Worm (Caenorhabditis elegans): ENCODE data around the gene dpy-21.
A peak's percentile ranks its signal among the peaks of the same experiment; 100 is the strongest.

The dpy-21 gene

DNA sequence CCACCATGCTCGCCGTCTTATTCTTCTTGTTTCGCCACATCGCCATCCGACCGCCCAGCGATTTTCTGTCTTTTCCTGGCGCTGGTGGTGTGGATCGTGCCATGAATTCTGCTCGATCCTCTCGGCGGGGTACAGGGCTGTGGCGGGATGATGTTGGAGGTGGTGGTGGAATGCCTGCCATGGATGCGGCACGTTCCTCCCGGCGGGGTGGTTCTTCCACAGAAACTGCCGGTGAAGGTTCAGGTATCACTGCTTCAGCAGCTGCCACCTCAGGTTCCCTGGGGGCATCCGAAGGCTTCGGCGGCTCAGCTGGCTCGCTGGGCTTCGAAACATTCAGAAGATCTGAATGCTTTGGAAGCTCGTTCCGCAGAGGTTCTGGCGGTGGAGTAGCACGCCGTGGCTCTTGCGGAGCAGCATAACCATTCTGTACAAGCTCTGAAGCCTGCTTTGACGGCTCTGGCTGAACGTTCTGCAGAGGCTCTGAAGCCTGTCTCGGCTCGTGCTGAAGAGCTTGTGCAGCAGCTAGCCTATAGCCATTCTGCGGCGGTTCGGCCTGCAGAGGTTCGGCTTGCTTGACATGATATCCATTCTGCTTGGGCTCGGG is 4.0 kb downstream of the dpy-21 start:
- TF ChIP-seq egrh-3 (GFP tag; IDR thresholded peaks at IDR 0.05) (peak; percentile 69; the same call in 1 of the 2 replicates), efl-1 (GFP tag; optimal IDR thresholded peaks at IDR 0.05) (no peak), lin-26 (GFP tag; IDR thresholded peaks at IDR 0.05) (no peak), B0035.1 (tag; optimal IDR thresholded peaks at IDR 0.05) (no peak), zfh-2 (GFP tag; conservative IDR thresholded peaks at IDR 0.05) (0 out of 2 replicates have a peak, but pooled peaks have one; percentile 6)

DNA sequence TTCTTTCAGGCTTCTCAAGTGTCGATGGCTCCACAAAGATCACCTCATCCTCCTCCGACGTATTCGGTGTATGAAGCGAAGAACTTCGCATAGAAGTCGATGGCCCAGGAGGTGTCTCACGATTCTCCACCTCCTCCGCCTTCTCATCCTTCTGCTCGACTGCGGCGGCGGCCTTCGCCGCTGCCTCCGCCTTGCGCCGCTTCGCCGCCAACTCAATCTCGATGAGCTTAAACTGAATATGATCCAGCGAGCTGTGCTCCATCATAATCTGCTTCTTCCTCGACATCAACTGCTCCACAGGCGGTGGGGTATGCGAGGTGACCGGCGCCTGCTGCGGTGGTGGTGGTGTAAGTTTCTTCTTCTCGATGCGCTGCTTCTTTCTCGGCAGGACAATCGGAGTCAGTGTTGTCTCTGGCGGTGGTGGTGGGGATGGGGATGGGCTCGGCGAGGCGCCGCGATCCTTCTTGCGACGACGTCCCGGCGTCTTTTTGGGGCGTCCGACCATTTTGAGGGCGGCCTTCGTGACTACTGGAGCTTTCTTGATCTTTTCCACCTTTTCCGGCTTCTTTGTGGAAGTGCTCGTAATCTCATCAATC is 5.0 kb downstream of the dpy-21 start:
- TF ChIP-seq F23B12.7 (tag; optimal IDR thresholded peaks at IDR 0.05; ENCODE audit: insufficient read depth) (no peak), mxl-1 (tag; optimal IDR thresholded peaks at IDR 0.05) (no peak), madf-3 (GFP tag; IDR thresholded peaks at IDR 0.05) (0 out of 2 replicates have a peak, but pooled peaks have one; percentile 9), B0035.1 (tag; optimal IDR thresholded peaks at IDR 0.05) (no peak), F37B4.10 (GFP tag; IDR thresholded peaks at IDR 0.05) (0 out of 2 replicates have a peak, but pooled peaks have one; percentile 23), zfh-2 (GFP tag; conservative IDR thresholded peaks at IDR 0.05) (peak; percentile 85), madf-10 (tag; optimal IDR thresholded peaks at IDR 0.05) (no peak), nhr-90 (tag; optimal IDR thresholded peaks at IDR 0.05) (no peak), F10E7.11 (tag; optimal IDR thresholded peaks at IDR 0.05) (no peak), nhr-179 (tag; optimal IDR thresholded peaks at IDR 0.05) (no peak), egrh-3 (GFP tag; IDR thresholded peaks at IDR 0.05) (peak; percentile 74), let-526 (GFP tag; IDR thresholded peaks at IDR 0.05) (no peak), hlh-26 (GFP tag; conservative IDR thresholded peaks at IDR 0.05) (no peak), nhr-27 (tag; optimal IDR thresholded peaks at IDR 0.05) (no peak), hmg-1.2 (GFP tag; IDR thresholded peaks at IDR 0.05) (no peak), nfyb-1 (GFP tag; IDR thresholded peaks at IDR 0.05) (no peak), D2030.7 (GFP tag; IDR thresholded peaks at IDR 0.05) (no peak), aptf-3 (GFP tag; IDR thresholded peaks at IDR 0.05) (no peak), sdz-38 (tag; optimal IDR thresholded peaks at IDR 0.05) (no peak), bed-1 (GFP tag; IDR thresholded peaks at IDR 0.05) (0 out of 2 replicates have a peak, but pooled peaks have one; percentile 61), K11D2.4 (GFP tag; IDR thresholded peaks at IDR 0.05) (no peak), ets-4 (GFP tag; optimal IDR thresholded peaks at IDR 0.05) (no peak), ama-1 (optimal IDR thresholded peaks at IDR 0.05) (no peak), ama-1 (GFP tag; optimal IDR thresholded peaks at IDR 0.05) (no peak), F57A8.1 (GFP tag; optimal IDR thresholded peaks at IDR 0.05) (no peak), mel-28 (tag; optimal IDR thresholded peaks at IDR 0.05; ENCODE audit: borderline replicate concordance) (no peak)

DNA sequence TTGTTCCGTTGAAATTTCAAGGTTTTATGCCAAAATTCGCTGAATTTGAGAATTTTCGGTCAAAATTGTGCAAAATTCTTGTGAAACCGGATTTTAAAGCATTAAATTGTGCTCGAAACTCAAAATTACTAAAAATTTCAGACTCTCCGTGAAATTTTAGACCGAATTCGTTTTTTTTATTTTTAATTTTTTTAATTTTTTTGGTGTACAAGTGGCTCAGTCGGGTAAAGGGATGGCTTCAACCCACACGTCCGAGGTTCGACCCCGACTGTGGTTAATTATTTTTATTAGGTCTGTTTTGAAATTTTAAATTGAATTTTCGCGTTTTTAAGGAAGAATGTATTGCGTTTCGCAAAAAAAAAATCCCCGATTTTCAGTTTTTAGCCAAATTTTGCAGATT is 10.0 kb downstream of the dpy-21 start:
- TF ChIP-seq dox-1 (GFP tag; IDR thresholded peaks at IDR 0.05) (no peak), tbp1 (GFP tag; optimal IDR thresholded peaks at IDR 0.05) (peak; percentile 53), B0261.1 (tag; optimal IDR thresholded peaks at IDR 0.05) (peak; percentile 10), rpc-1 (optimal IDR thresholded peaks at IDR 0.05) (no peak), rpc-1 (tag; optimal IDR thresholded peaks at IDR 0.05) (peak; percentile 56), ceh-58 (GFP tag; IDR thresholded peaks at IDR 0.05) (no peak)

DNA sequence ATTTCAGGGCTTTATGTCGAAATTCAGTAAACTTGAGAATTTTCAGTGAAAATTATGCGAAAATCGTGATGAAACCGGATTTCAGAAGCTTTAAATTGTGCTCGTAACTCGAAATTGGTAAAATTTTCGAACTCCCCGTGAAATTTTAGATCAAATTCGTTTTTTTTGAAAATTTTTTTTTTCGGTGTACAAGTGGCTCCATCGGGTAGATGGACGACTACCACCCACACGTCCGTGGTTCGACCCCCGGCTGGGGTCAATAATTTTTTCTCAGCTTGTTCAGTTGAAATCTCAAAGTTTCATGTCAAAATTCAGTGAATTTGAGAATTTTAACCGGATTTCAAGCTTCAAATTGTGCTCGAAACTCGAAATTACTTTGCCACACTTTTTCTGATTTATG is 13.1 kb downstream of the dpy-21 start:
- TF ChIP-seq atf-7 (tag; optimal IDR thresholded peaks at IDR 0.05), result no peak
- 0 out of 2 replicates have a peak, but pooled peaks have one; percentile 37 for TF ChIP-seq madf-3 (GFP tag; IDR thresholded peaks at IDR 0.05)
- TF ChIP-seq him-1 (tag; optimal IDR thresholded peaks at IDR 0.05), result peak; percentile 95
- TF ChIP-seq pbrm-1 (GFP tag; IDR thresholded peaks at IDR 0.05), result peak; percentile 17; the same call in 1 of the 2 replicates
- TF ChIP-seq ama-1 (optimal IDR thresholded peaks at IDR 0.05), result no peak
- peak in 1 of 2 experiments; percentile 20 for TF ChIP-seq ama-1 (GFP tag; optimal IDR thresholded peaks at IDR 0.05)
- peak; percentile 23; the same call in 1 of the 2 replicates for TF ChIP-seq mcd-1 (GFP tag; IDR thresholded peaks at IDR 0.05)
- TF ChIP-seq F49E8.2 (tag; optimal IDR thresholded peaks at IDR 0.05; ENCODE audit: insufficient read depth), result peak; percentile 2
- TF ChIP-seq die-1 (tag; optimal IDR thresholded peaks at IDR 0.05), result no peak
- no peak for TF ChIP-seq F39B2.1 (GFP tag; IDR thresholded peaks at IDR 0.05)
- no peak for TF ChIP-seq rpc-1 (optimal IDR thresholded peaks at IDR 0.05)
- peak; percentile 39 for TF ChIP-seq rpc-1 (tag; optimal IDR thresholded peaks at IDR 0.05)
- no peak for TF ChIP-seq egl-18 (GFP tag; IDR thresholded peaks at IDR 0.05)
- TF ChIP-seq sea-2 (GFP tag; IDR thresholded peaks at IDR 0.05), result no peak
- no peak for TF ChIP-seq tbx-9 (tag; optimal IDR thresholded peaks at IDR 0.05; ENCODE audit: borderline replicate concordance)
- TF ChIP-seq ztf-28 (GFP tag; IDR thresholded peaks at IDR 0.05), result no peak
